Worm (Caenorhabditis elegans): ENCODE data around the gene nrx-1.
A peak's percentile ranks its signal among the peaks of the same experiment; 100 is the strongest.
"Not testable (repeated sequence)": the region's sequence is repeated elsewhere in the genome, so short reads cannot be mapped to it uniquely, and the experiment has no call there.

nrx-1 gene

ce11 chrV:10865599-10865998 is 40.8 kb downstream of the nrx-1 start, which contains the start of gene saeg-1:
TSS of gene saeg-1 (minus strand) at chrV:10865699.
- TF ChIP-seq arid-1 (GFP tag; conservative IDR thresholded peaks at IDR 0.05): no peak
- no peak for TF ChIP-seq snpc-4 (tag; optimal IDR thresholded peaks at IDR 0.05)
- TF ChIP-seq ceh-28 (tag; optimal IDR thresholded peaks at IDR 0.05): no peak
- TF ChIP-seq Y75B8A.6 (GFP tag; IDR thresholded peaks at IDR 0.05): no peak
- no peak for TF ChIP-seq R02D3.7 (tag; optimal IDR thresholded peaks at IDR 0.05)

- TF ChIP-seq dmd-8 (GFP tag; IDR thresholded peaks at IDR 0.05): peak; percentile 77
- TF ChIP-seq dmd-6 (GFP tag; IDR thresholded peaks at IDR 0.05): 0 out of 2 replicates have a peak, but pooled peaks have one; percentile 5
- TF ChIP-seq dmd-9 (GFP tag; IDR thresholded peaks at IDR 0.05): 0 out of 2 replicates have a peak, but pooled peaks have one; percentile 41
- 0 out of 2 replicates have a peak, but pooled peaks have one; percentile 56 for TF ChIP-seq F44E2.7 (GFP tag; IDR thresholded peaks at IDR 0.05)
- TF ChIP-seq unc-62 (GFP tag; optimal IDR thresholded peaks at IDR 0.05 in 1 of 2): peak in 1 of 2 experiments; percentile 23
- not testable (repeated sequence) for TF ChIP-seq unc-62, pha-4 (tag; optimal IDR thresholded peaks at IDR 0.05)
- TF ChIP-seq D1046.2 (GFP tag; IDR thresholded peaks at IDR 0.05): peak; percentile 45; the same call in 1 of the 2 replicates
- 0 out of 2 replicates have a peak, but pooled peaks have one; percentile 35 for TF ChIP-seq ceh-20 (GFP tag; IDR thresholded peaks at IDR 0.05)
- TF ChIP-seq hmg-1.1 (GFP tag; IDR thresholded peaks at IDR 0.05): peak; percentile 18; the same call in 1 of the 2 replicates
- TF ChIP-seq pha-4 (GFP tag; IDR thresholded peaks at IDR 0.05): 0 out of 2 replicates have a peak, but pooled peaks have one; percentile 8
- peak; percentile 49 for TF ChIP-seq set-16 (GFP tag; IDR thresholded peaks at IDR 0.05)
- TF ChIP-seq mdt-29 (GFP tag; IDR thresholded peaks at IDR 0.05): peak; percentile 33; the same call in 1 of the 2 replicates
- 0 out of 2 replicates have a peak, but pooled peaks have one; percentile 53 for TF ChIP-seq Y48G9A.11 (GFP tag; IDR thresholded peaks at IDR 0.05)
- 0 out of 2 replicates have a peak, but pooled peaks have one; percentile 27 for TF ChIP-seq nhr-41 (GFP tag; IDR thresholded peaks at IDR 0.05)
- TF ChIP-seq lim-7 (GFP tag; IDR thresholded peaks at IDR 0.05): peak; percentile 16; the same call in 1 of the 2 replicates
- TF ChIP-seq egl-43 (GFP tag; IDR thresholded peaks at IDR 0.05): peak; percentile 79
- peak; percentile 48; the same call in 1 of the 2 replicates for TF ChIP-seq saeg-2 (GFP tag; IDR thresholded peaks at IDR 0.05)
These were observed 41.5 kb downstream of the nrx-1 start for ce11 chrV:10866340-10866739.

- TF ChIP-seq unc-130 (GFP tag; optimal IDR thresholded peaks at IDR 0.05): no peak
- TF ChIP-seq egl-43 (GFP tag; IDR thresholded peaks at IDR 0.05): no peak
- TF ChIP-seq lin-39 (tag; optimal IDR thresholded peaks at IDR 0.05): no peak
- peak; percentile 42; the same call in 1 of the 2 replicates for TF ChIP-seq dmd-6 (GFP tag; IDR thresholded peaks at IDR 0.05)
- TF ChIP-seq nhr-28 (tag; optimal IDR thresholded peaks at IDR 0.05): peak; percentile 38
- TF ChIP-seq duxl-1 (tag; optimal IDR thresholded peaks at IDR 0.05; ENCODE audit: poor library complexity): no peak
- 0 out of 2 replicates have a peak, but pooled peaks have one; percentile 20 for TF ChIP-seq hmg-1.1 (GFP tag; IDR thresholded peaks at IDR 0.05)
- TF ChIP-seq unc-62 (GFP tag; optimal IDR thresholded peaks at IDR 0.05 in 1 of 2): peak in 1 of 2 experiments; percentile 96
- TF ChIP-seq unc-62 (tag; optimal IDR thresholded peaks at IDR 0.05): no peak
- no peak for TF ChIP-seq zfp-2 (tag; optimal IDR thresholded peaks at IDR 0.05)
- TF ChIP-seq zip-2 (tag; optimal IDR thresholded peaks at IDR 0.05): no peak
- no peak for TF ChIP-seq zip-11 (GFP tag; IDR thresholded peaks at IDR 0.05)
- TF ChIP-seq F26F4.8 (GFP tag; conservative IDR thresholded peaks at IDR 0.05): no peak
- TF ChIP-seq nhr-102 (tag; optimal IDR thresholded peaks at IDR 0.05): no peak
- TF ChIP-seq ceh-82 (tag; optimal IDR thresholded peaks at IDR 0.05): no peak
- TF ChIP-seq tag-97 (GFP tag; IDR thresholded peaks at IDR 0.05): no peak
- TF ChIP-seq nhr-76 (tag; optimal IDR thresholded peaks at IDR 0.05): no peak
- no peak for TF ChIP-seq dmd-8 (GFP tag; IDR thresholded peaks at IDR 0.05)
- TF ChIP-seq dve-1 (tag; optimal IDR thresholded peaks at IDR 0.05; ENCODE audit: insufficient read depth): peak; percentile 38
- TF ChIP-seq madf-5 (GFP tag; IDR thresholded peaks at IDR 0.05): no peak
- no peak for TF ChIP-seq lin-29 (GFP tag; IDR thresholded peaks at IDR 0.05)
- TF ChIP-seq snpc-1.2 (GFP tag; IDR thresholded peaks at IDR 0.05): no peak
- no peak for TF ChIP-seq nhr-77 (tag; optimal IDR thresholded peaks at IDR 0.05)
- TF ChIP-seq ceh-44 (GFP tag; IDR thresholded peaks at IDR 0.05): no peak
- TF ChIP-seq saeg-2 (GFP tag; IDR thresholded peaks at IDR 0.05): no peak
- peak; percentile 25 for TF ChIP-seq hlh-11 (tag; optimal IDR thresholded peaks at IDR 0.05)
- TF ChIP-seq ctbp-1 (GFP tag; IDR thresholded peaks at IDR 0.05): no peak; the same call in 1 of the 2 replicates
- TF ChIP-seq pha-4 (GFP tag; IDR thresholded peaks at IDR 0.05): 0 out of 2 replicates have a peak, but pooled peaks have one; percentile 30
- no peak for TF ChIP-seq pha-4 (tag; optimal IDR thresholded peaks at IDR 0.05)
- TF ChIP-seq D1046.2 (GFP tag; IDR thresholded peaks at IDR 0.05): no peak
- no peak for TF ChIP-seq ama-1 (optimal IDR thresholded peaks at IDR 0.05)
- TF ChIP-seq lin-13 (GFP tag; optimal IDR thresholded peaks at IDR 0.05): no peak
- TF ChIP-seq mdl-1 (tag; optimal IDR thresholded peaks at IDR 0.05): peak in 1 of 2 experiments; percentile 64
- no peak for TF ChIP-seq mdt-29 (GFP tag; IDR thresholded peaks at IDR 0.05)
These were observed 42.8 kb downstream of the nrx-1 start for ce11 chrV:10867586-10867985.

All from whole organism, L4 larva.